Worm (Caenorhabditis elegans): ENCODE measurements around the gene col-148.

ce11 chrV:10266050-10266449, 24.5 kb downstream of the col-148 start:
- TF ChIP-seq nhr-48 (tag; optimal IDR thresholded peaks at IDR 0.05) (no peak), nhr-237 (tag; optimal IDR thresholded peaks at IDR 0.05) (no peak), set-16 (GFP tag; IDR thresholded peaks at IDR 0.05) (no peak), zip-2 (tag; optimal IDR thresholded peaks at IDR 0.05) (no peak), mxl-2 (GFP tag; conservative IDR thresholded peaks at IDR 0.05) (no peak), madf-5 (GFP tag; IDR thresholded peaks at IDR 0.05) (no peak), nhr-111 (GFP tag; optimal IDR thresholded peaks at IDR 0.05) (no peak), jun-1 (tag; optimal IDR thresholded peaks at IDR 0.05) (no peak), mdl-1 (tag; optimal IDR thresholded peaks at IDR 0.05) (no peak), snpc-4 (tag; optimal IDR thresholded peaks at IDR 0.05) (no peak), unc-130 (GFP tag; optimal IDR thresholded peaks at IDR 0.05) (no peak)

Measured in whole organism, L4 larva.